Fruit fly (Drosophila melanogaster): ENCODE data around the gene CG14445.

The CG14445 gene

dm6 chrX:6193183-6193810, 43.8 kb upstream of the CG14445 start (continued):
- no peak for TF ChIP-seq maf-S (GFP tag; optimal IDR thresholded peaks at IDR 0.05)
- peak; percentile 7 for TF ChIP-seq nau (GFP tag; optimal IDR thresholded peaks at IDR 0.05)
- no peak for TF ChIP-seq Dll (GFP tag; IDR thresholded peaks at IDR 0.05; ENCODE audit: partially characterized antibody)
- no peak for TF ChIP-seq CG17912 (GFP tag; optimal IDR thresholded peaks at IDR 0.05)
- peak; percentile 51; the same call in 1 of the 2 replicates for TF ChIP-seq Doc2 (GFP tag; IDR thresholded peaks at IDR 0.05)
- no peak for TF ChIP-seq unc-4 (GFP tag; IDR thresholded peaks at IDR 0.05; ENCODE audit: partially characterized antibody)
- TF ChIP-seq lilli (GFP tag; optimal IDR thresholded peaks at IDR 0.05) = peak; percentile 65
- TF ChIP-seq HmgZ (tag; optimal IDR thresholded peaks at IDR 0.05) = peak; percentile 50
- no peak for TF ChIP-seq CG4282 (GFP tag; optimal IDR thresholded peaks at IDR 0.05)
- peak; percentile 88 for TF ChIP-seq esg (GFP tag; conservative IDR thresholded peaks at IDR 0.05)
- peak; percentile 20 for TF ChIP-seq vfl (GFP tag; optimal IDR thresholded peaks at IDR 0.05)
- TF ChIP-seq HmgD (GFP tag; optimal IDR thresholded peaks at IDR 0.05) = no peak
- no peak for TF ChIP-seq usp (GFP tag; optimal IDR thresholded peaks at IDR 0.05)
- TF ChIP-seq Adf1 (GFP tag; IDR thresholded peaks at IDR 0.05) = peak; percentile 96
- peak; percentile 22 for TF ChIP-seq B-H2 (GFP tag; optimal IDR thresholded peaks at IDR 0.05)
- no peak for TF ChIP-seq CkIIα-i1 (GFP tag; IDR thresholded peaks at IDR 0.05)
- TF ChIP-seq CG6654 (GFP tag; optimal IDR thresholded peaks at IDR 0.05) = peak; percentile 28
- no peak for TF ChIP-seq CG7745 (tag; optimal IDR thresholded peaks at IDR 0.05)
- TF ChIP-seq lola (GFP tag; optimal IDR thresholded peaks at IDR 0.05) = no peak
- no peak for TF ChIP-seq CG1603 (tag; optimal IDR thresholded peaks at IDR 0.05)
- TF ChIP-seq jing (GFP tag; optimal IDR thresholded peaks at IDR 0.05) = peak; percentile 25
- peak; percentile 74 for TF ChIP-seq CG6175 (GFP tag; IDR thresholded peaks at IDR 0.05)
- TF ChIP-seq CG42726 (GFP tag; IDR thresholded peaks at IDR 0.05; ENCODE audit: partially characterized antibody) = no peak
- peak; percentile 59; the same call in 1 of the 2 replicates for TF ChIP-seq Poxn (GFP tag; IDR thresholded peaks at IDR 0.05)
- TF ChIP-seq CG7839 (tag; optimal IDR thresholded peaks at IDR 0.05) = peak; percentile 87
- peak; percentile 48; the same call in 1 of the 2 replicates for TF ChIP-seq ham (GFP tag; IDR thresholded peaks at IDR 0.05)
- TF ChIP-seq CG7987 (GFP tag; optimal IDR thresholded peaks at IDR 0.05) = peak; percentile 9
- no peak for TF ChIP-seq nerfin-2 (GFP tag; IDR thresholded peaks at IDR 0.05; ENCODE audit: partially characterized antibody)
- peak; percentile 60 for TF ChIP-seq CG9437 (GFP tag; optimal IDR thresholded peaks at IDR 0.05)
- peak; percentile 41 for TF ChIP-seq kah (GFP tag; optimal IDR thresholded peaks at IDR 0.05)
- no peak for TF ChIP-seq ato (GFP tag; IDR thresholded peaks at IDR 0.05; ENCODE audit: partially characterized antibody)
- TF ChIP-seq CG10654 (GFP tag; optimal IDR thresholded peaks at IDR 0.05) = peak; percentile 33
- no peak for TF ChIP-seq CG14860 (GFP tag; IDR thresholded peaks at IDR 0.05; ENCODE audit: partially characterized antibody)
- peak; percentile 50 for TF ChIP-seq CG4424 (GFP tag; optimal IDR thresholded peaks at IDR 0.05)
- peak; percentile 80 for TF ChIP-seq CG14050 (GFP tag; IDR thresholded peaks at IDR 0.05)
- no peak for TF ChIP-seq jumu (GFP tag; optimal IDR thresholded peaks at IDR 0.05)
- peak; percentile 11 for TF ChIP-seq chn (GFP tag; optimal IDR thresholded peaks at IDR 0.05)
- TF ChIP-seq sd (tag; optimal IDR thresholded peaks at IDR 0.05) = peak; percentile 56
- no peak for TF ChIP-seq HLHmδ (GFP tag; optimal IDR thresholded peaks at IDR 0.05)
- no peak for TF ChIP-seq hb (GFP tag; IDR thresholded peaks at IDR 0.05; ENCODE audit: partially characterized antibody)
- no peak for TF ChIP-seq CG34224 (GFP tag; IDR thresholded peaks at IDR 0.05; ENCODE audit: partially characterized antibody)
- peak in 1 of 2 experiments; percentile 6 for TF ChIP-seq chif (GFP tag; optimal IDR thresholded peaks at IDR 0.05)
- peak; percentile 19 for TF ChIP-seq CrebB (tag; optimal IDR thresholded peaks at IDR 0.05)
- peak; percentile 59 for TF ChIP-seq tio (GFP tag; optimal IDR thresholded peaks at IDR 0.05)
- peak; percentile 37 for TF ChIP-seq CG1529 (GFP tag; optimal IDR thresholded peaks at IDR 0.05)
- peak; percentile 76 for TF ChIP-seq org-1 (GFP tag; optimal IDR thresholded peaks at IDR 0.05)
- TF ChIP-seq CG31365 (tag; optimal IDR thresholded peaks at IDR 0.05) = no peak
- no peak for TF ChIP-seq Myb (GFP tag; optimal IDR thresholded peaks at IDR 0.05)
- peak; percentile 72 for TF ChIP-seq gsb (GFP tag; IDR thresholded peaks at IDR 0.05)

Data from whole organism, embryonic.